Worm (Caenorhabditis elegans) whole organism, L4 larva: ENCODE results near the gene F18E3.10.
A peak's percentile ranks its signal among the peaks of the same experiment; 100 is the strongest.

Source experiments
- R02D3.7 ChIP-seq: fragments of 150-350 bp; sonication (generic microtip); optimal IDR thresholded peaks from 3 replicates; lab custom pipeline; 2014; ENCODE audit warnings: missing biosample characterization, missing genetic modification characterization
- Y75B8A.6 ChIP-seq: fragments of 200-800 bp; sonication (Bioruptor generic); IDR thresholded peaks from 2 replicates; pipeline ENCODE4 v1.3.6; 2022; ENCODE audit warnings: missing genetic modification reagents, missing genetic modification characterization, missing compliant biosample characterization
- ceh-82 ChIP-seq: sonication (generic microtip); optimal IDR thresholded peaks from 2 replicates; lab custom pipeline; 2017; ENCODE audit warnings: missing biosample characterization, missing genetic modification characterization
- daf-12 ChIP-seq: fragments of 150-350 bp; optimal IDR thresholded peaks from 2 replicates; lab custom pipeline; 2014; ENCODE audit warnings: missing biosample characterization, missing genetic modification reagents, missing genetic modification characterization
- daf-16 ChIP-seq, 3 experiments: sonication (generic microtip); optimal IDR thresholded peaks; 2 replicates each; lab custom pipeline; 2016 to 2017; ENCODE audit warnings: missing genetic modification characterization in 3 of 3, missing genetic modification reagents in 3 of 3, mild to moderate bottlenecking in 2 of 3, missing compliant biosample characterization in 2 of 3, missing biosample characterization in 1 of 3, moderate library complexity in 1 of 3
- dmd-9 ChIP-seq: fragments of 200-800 bp; sonication (Bioruptor generic); IDR thresholded peaks from 2 replicates; pipeline ENCODE4 v1.3.6; 2022; ENCODE audit warnings: missing genetic modification reagents, missing genetic modification characterization, missing compliant biosample characterization
- duxl-1 ChIP-seq: sonication (generic microtip); optimal IDR thresholded peaks from 2 replicates; lab custom pipeline; 2016; ENCODE audit warnings: mild to moderate bottlenecking, missing genetic modification characterization, moderate library complexity, missing compliant biosample characterization; ENCODE audit not compliant: poor library complexity
- dve-1 ChIP-seq: sonication (generic microtip); optimal IDR thresholded peaks from 2 replicates; lab custom pipeline; 2017; ENCODE audit warnings: antibody characterized with exemption, mild to moderate bottlenecking, missing genetic modification characterization, missing compliant biosample characterization; ENCODE audit not compliant: insufficient read depth
- egl-27 ChIP-seq: sonication (generic microtip); optimal IDR thresholded peaks from 3 replicates; lab custom pipeline; 2017; ENCODE audit warnings: missing biosample characterization, missing genetic modification reagents, missing genetic modification characterization
- gei-8 ChIP-seq: fragments of 200-800 bp; sonication (Bioruptor generic); optimal IDR thresholded peaks from 2 replicates; lab custom pipeline; 2018; ENCODE audit warnings: mild to moderate bottlenecking, missing genetic modification characterization, missing compliant biosample characterization
- hlh-11 ChIP-seq: fragments of 200-800 bp; sonication (Bioruptor generic); optimal IDR thresholded peaks from 2 replicates; lab custom pipeline; 2018; ENCODE audit warnings: mild to moderate bottlenecking, missing genetic modification characterization, missing compliant biosample characterization
- lin-1 ChIP-seq: fragments of 200-800 bp; sonication (Bioruptor generic); IDR thresholded peaks from 2 replicates; pipeline ENCODE4 v1.3.6; 2022; ENCODE audit warnings: missing genetic modification reagents, missing genetic modification characterization, missing compliant biosample characterization
- lin-29 ChIP-seq: fragments of 200-800 bp; sonication (Bioruptor generic); IDR thresholded peaks from 2 replicates; pipeline ENCODE4 v1.3.6; 2022; ENCODE audit warnings: missing genetic modification reagents, missing genetic modification characterization, missing compliant biosample characterization
- lin-38 ChIP-seq: fragments of 200-800 bp; sonication (Bioruptor generic); IDR thresholded peaks from 2 replicates; pipeline ENCODE4 v1.3.6; 2022; ENCODE audit warnings: missing genetic modification reagents, missing genetic modification characterization, missing compliant biosample characterization
- lin-39 ChIP-seq: fragments of 150-350 bp; optimal IDR thresholded peaks from 2 replicates; lab custom pipeline; 2014; ENCODE audit warnings: missing biosample characterization, missing genetic modification reagents, missing genetic modification characterization
- lir-3 ChIP-seq: sonication (generic microtip); optimal IDR thresholded peaks from 2 replicates; lab custom pipeline; 2016; ENCODE audit warnings: mild to moderate bottlenecking, missing genetic modification characterization, missing compliant biosample characterization
- madf-5 ChIP-seq, 2 experiments: fragments of 200-800 bp; sonication (Bioruptor generic); IDR thresholded peaks; 2 replicates each; pipeline ENCODE4 v1.3.6; 2022; ENCODE audit warnings: missing compliant biosample characterization in 2 of 2, missing genetic modification characterization in 2 of 2
- mdl-1 ChIP-seq, 2 experiments: fragments of 150-350 bp in 1 of 2; sonication (generic microtip) in 1 of 2; optimal IDR thresholded peaks; 2 replicates each; lab custom pipeline; 2014 to 2017; ENCODE audit warnings: missing biosample characterization in 2 of 2, missing genetic modification characterization in 2 of 2
- mdt-29 ChIP-seq: fragments of 200-800 bp; sonication (Bioruptor generic); IDR thresholded peaks from 2 replicates; pipeline ENCODE4 v1.3.6; 2022; ENCODE audit warnings: missing genetic modification reagents, missing genetic modification characterization, missing compliant biosample characterization
- nhr-10 ChIP-seq: fragments of 150-350 bp; optimal IDR thresholded peaks from 2 replicates; lab custom pipeline; 2014; ENCODE audit warnings: missing biosample characterization, missing genetic modification characterization
- nhr-102 ChIP-seq: sonication (generic microtip); optimal IDR thresholded peaks from 2 replicates; lab custom pipeline; 2016; ENCODE audit warnings: mild to moderate bottlenecking, missing genetic modification characterization, moderate library complexity, missing compliant biosample characterization
- nhr-11 ChIP-seq: fragments of 150-350 bp; optimal IDR thresholded peaks from 2 replicates; lab custom pipeline; 2014; ENCODE audit warnings: missing biosample characterization, missing genetic modification characterization
- nhr-25 ChIP-seq: sonication (generic microtip); optimal IDR thresholded peaks from 2 replicates; lab custom pipeline; 2017; ENCODE audit warnings: missing genetic modification characterization, mild to moderate bottlenecking, missing compliant biosample characterization, antibody characterized with exemption, moderate library complexity, borderline replicate concordance; ENCODE audit not compliant: insufficient read depth
- nhr-28 ChIP-seq: fragments of 150-350 bp; optimal IDR thresholded peaks from 2 replicates; lab custom pipeline; 2014; ENCODE audit warnings: missing biosample characterization, missing genetic modification characterization
- nhr-6 ChIP-seq: fragments of 150-350 bp; optimal IDR thresholded peaks from 2 replicates; lab custom pipeline; 2014; ENCODE audit warnings: missing biosample characterization, missing genetic modification characterization
- nhr-76 ChIP-seq: fragments of 150-350 bp; optimal IDR thresholded peaks from 2 replicates; lab custom pipeline; 2014; ENCODE audit warnings: missing biosample characterization, missing genetic modification characterization
- pqm-1 ChIP-seq: sonication (generic microtip); optimal IDR thresholded peaks from 2 replicates; lab custom pipeline; 2017; ENCODE audit warnings: missing biosample characterization, missing genetic modification characterization
- rbr-2 ChIP-seq: sonication (generic microtip); optimal IDR thresholded peaks from 2 replicates; lab custom pipeline; 2016; ENCODE audit warnings: missing genotype, missing genetic modification characterization, missing compliant biosample characterization
- saeg-2 ChIP-seq: fragments of 200-800 bp; sonication (Bioruptor generic); IDR thresholded peaks from 2 replicates; pipeline ENCODE4 v1.3.6; 2022; ENCODE audit warnings: missing genetic modification reagents, missing genetic modification characterization, missing compliant biosample characterization
- sdz-12 ChIP-seq: fragments of 200-800 bp; sonication (Bioruptor generic); optimal IDR thresholded peaks from 2 replicates; lab custom pipeline; 2018; ENCODE audit warnings: mild to moderate bottlenecking, missing genetic modification characterization, missing compliant biosample characterization
- skn-1 ChIP-seq: fragments of 150-350 bp; optimal IDR thresholded peaks from 2 replicates; lab custom pipeline; 2014; ENCODE audit warnings: missing biosample characterization, missing genetic modification characterization
- unc-39 ChIP-seq: sonication (generic microtip); optimal IDR thresholded peaks from 2 replicates; lab custom pipeline; 2017; ENCODE audit warnings: missing biosample characterization, missing genetic modification characterization
- unc-62 ChIP-seq, 3 experiments: fragments of 150-350 bp in 1 of 3; sonication (generic microtip); optimal IDR thresholded peaks in 2 of 3; peaks in 1 of 3; 1 replicate in 1 of 3; 2 replicates in 2 of 3; lab custom pipeline; 2014 to 2017; ENCODE audit warnings: missing biosample characterization in 3 of 3, missing genetic modification characterization in 3 of 3, missing genetic modification reagents in 3 of 3, missing genotype in 1 of 3
- zfp-2 ChIP-seq: sonication (generic microtip); optimal IDR thresholded peaks from 2 replicates; lab custom pipeline; 2016; ENCODE audit warnings: mild to moderate bottlenecking, missing genetic modification characterization, missing compliant biosample characterization
- zfp-3 ChIP-seq: fragments of 200-800 bp; sonication (Bioruptor generic); conservative IDR thresholded peaks from 2 replicates; pipeline ENCODE4 v1.3.6; 2022; ENCODE audit warnings: missing genetic modification reagents, missing genetic modification characterization, missing compliant biosample characterization

Gene F18E3.10

ce11 chrV:7395359-7395758 is 28.9 kb downstream of the F18E3.10 start, which contains the start of gene srx-9:
TSS of gene srx-9 (minus strand) at chrV:7395459.
- TF ChIP-seq madf-5 (GFP tag; IDR thresholded peaks at IDR 0.05; lab: Robert Waterston, UW) (no peak), unc-62 (GFP tag; optimal IDR thresholded peaks at IDR 0.05 in 1 of 2; lab: Kevin White, UChicago) (peak in 1 of 2 experiments; percentile 2), unc-62 (tag; optimal IDR thresholded peaks at IDR 0.05; lab: Kevin White, UChicago) (no peak)

- TF ChIP-seq mdl-1 (tag; optimal IDR thresholded peaks at IDR 0.05; lab: Kevin White, UChicago) (no peak), lin-1 (GFP tag; lab: Robert Waterston, UW) (no peak), nhr-6 (no peak), nhr-102 (no peak), lin-39 (tag; lab: Kevin White, UChicago) (no peak), daf-16 (GFP tag; optimal IDR thresholded peaks at IDR 0.05; lab: Kevin White, UChicago) (no peak), daf-16 (tag; optimal IDR thresholded peaks at IDR 0.05; lab: Kevin White, UChicago) (peak; percentile 59), ceh-82 (no peak), pqm-1 (peak; percentile 77), mdt-29 (no peak), saeg-2 (GFP tag; lab: Robert Waterston, UW) (no peak), lin-29 (GFP tag; lab: Robert Waterston, UW) (no peak), nhr-28 (tag; lab: Kevin White, UChicago) (peak; percentile 26), rbr-2 (no peak), gei-8 (GFP tag; lab: Kevin White, UChicago) (no peak), nhr-11 (tag; lab: Kevin White, UChicago) (no peak), Y75B8A.6 (GFP tag; lab: Robert Waterston, UW) (no peak), hlh-11 (tag; lab: Kevin White, UChicago) (no peak), dve-1 (tag; lab: Kevin White, UChicago) (peak; percentile 24), duxl-1 (tag; lab: Kevin White, UChicago) (no peak)
Observed at ce11 chrV:7391933-7392332, 32.3 kb downstream of the F18E3.10 start, which contains the start of gene fbxa-105. TSS of gene fbxa-105 (minus strand) at chrV:7392029.

ce11 chrV:7389771-7390170 is 34.5 kb downstream of the F18E3.10 start, which contains the start of gene C02H6.1:
TSS of gene C02H6.1 (minus strand) at chrV:7389871.
- TF ChIP-seq nhr-25 (tag; lab: Kevin White, UChicago) = no peak
- TF ChIP-seq lin-29 (GFP tag; lab: Robert Waterston, UW) = no peak
- no peak for TF ChIP-seq sdz-12 (GFP tag; lab: Kevin White, UChicago)
- no peak for TF ChIP-seq nhr-76
- TF ChIP-seq lin-38 (GFP tag; lab: Robert Waterston, UW) = no peak
- TF ChIP-seq R02D3.7 = no peak
- no peak for TF ChIP-seq nhr-10
- no peak for TF ChIP-seq skn-1 (tag; lab: Kevin White, UChicago)
- no peak for TF ChIP-seq zfp-3 (GFP tag; lab: Robert Waterston, UW)
- TF ChIP-seq dmd-9 = no peak
- TF ChIP-seq lir-3 (tag; lab: Kevin White, UChicago) = no peak
- TF ChIP-seq egl-27 = no peak

- TF ChIP-seq daf-12 (tag; lab: Kevin White, UChicago) = no peak
- TF ChIP-seq nhr-76 = no peak
- TF ChIP-seq lin-39 (tag; lab: Kevin White, UChicago) = no peak
- TF ChIP-seq unc-39 (tag; lab: Kevin White, UChicago) = no peak
- no peak for TF ChIP-seq zfp-2
- TF ChIP-seq, all 104 proteins: peak for 0
Observed at ce11 chrV:7387755-7388154, 36.5 kb downstream of the F18E3.10 start, which contains the start of gene C02H6.3. TSS of gene C02H6.3 (minus strand) at chrV:7387855.
